Fruit fly (Drosophila melanogaster) whole organism, embryonic: Measurements from ENCODE around the gene CG14787.

Experiments used
- CG10321 ChIP-seq: fragments of 200-800 bp; sonication (Bioruptor generic); IDR thresholded peaks from 2 replicates; pipeline ENCODE4 v1.3.6; 2022; ENCODE audit warnings: missing biosample characterization, missing genetic modification characterization
- CG10366 ChIP-seq: fragments of 200-800 bp; sonication (Bioruptor generic); IDR thresholded peaks from 2 replicates; pipeline ENCODE4 v1.3.6; 2022; ENCODE audit warnings: missing biosample characterization, missing genetic modification characterization
- CG10543 ChIP-seq: fragments of 200-800 bp; sonication (Bioruptor generic); optimal IDR thresholded peaks from 3 replicates; lab custom pipeline; 2017; ENCODE audit warnings: missing biosample characterization, mild to moderate bottlenecking, missing genetic modification characterization, moderate library complexity
- CG12071 ChIP-seq: fragments of 200-800 bp; sonication (Bioruptor generic); optimal IDR thresholded peaks from 3 replicates; lab custom pipeline; 2018; ENCODE audit warnings: missing biosample characterization, mild to moderate bottlenecking, missing genetic modification characterization
- CG12236 ChIP-seq: fragments of 200-800 bp; sonication (Bioruptor generic); optimal IDR thresholded peaks from 2 replicates; lab custom pipeline; 2016; ENCODE audit warnings: missing biosample characterization, missing genetic modification characterization
- CG13424 ChIP-seq: fragments of 200-800 bp; sonication (Bioruptor generic); optimal IDR thresholded peaks from 2 replicates; lab custom pipeline; 2019; ENCODE audit warnings: missing biosample characterization, mild to moderate bottlenecking, missing genetic modification characterization, moderate library complexity
- CG14965 ChIP-seq: fragments of 200-800 bp; sonication (Bioruptor generic); optimal IDR thresholded peaks from 2 replicates; lab custom pipeline; 2016; ENCODE audit warnings: missing biosample characterization, missing genetic modification characterization, borderline replicate concordance
- CG15269 ChIP-seq: fragments of 200-800 bp; sonication (Bioruptor generic); optimal IDR thresholded peaks from 2 replicates; lab custom pipeline; 2018; ENCODE audit warnings: missing biosample characterization, mild to moderate bottlenecking, missing genetic modification characterization, moderate library complexity
- CG15479 ChIP-seq: fragments of 200-800 bp; sonication (Bioruptor generic); optimal IDR thresholded peaks from 3 replicates; lab custom pipeline; 2019; ENCODE audit warnings: missing biosample characterization, mild to moderate bottlenecking, missing genetic modification characterization, moderate library complexity
- CG3065 ChIP-seq: fragments of 200-800 bp; sonication (Bioruptor generic); optimal IDR thresholded peaks from 2 replicates; lab custom pipeline; 2016; ENCODE audit warnings: missing biosample characterization, missing genetic modification characterization
- CG31441 ChIP-seq: fragments of 200-800 bp; sonication (Bioruptor generic); IDR thresholded peaks from 2 replicates; pipeline ENCODE4 v1.3.6; 2022; ENCODE audit warnings: missing biosample characterization, missing genetic modification characterization
- CG34376 ChIP-seq: fragments of 200-800 bp; sonication (Bioruptor generic); optimal IDR thresholded peaks from 2 replicates; lab custom pipeline; 2018; ENCODE audit warnings: missing biosample characterization, mild to moderate bottlenecking, missing genetic modification characterization
- CG6689 ChIP-seq: fragments of 200-800 bp; sonication (Bioruptor generic); IDR thresholded peaks from 2 replicates; pipeline ENCODE4 v1.3.6; 2022; ENCODE audit warnings: missing biosample characterization, missing genetic modification characterization
- CG7271 ChIP-seq: fragments of 200-800 bp; sonication (Bioruptor generic); optimal IDR thresholded peaks from 2 replicates; lab custom pipeline; 2018; ENCODE audit warnings: missing biosample characterization, mild to moderate bottlenecking, missing genetic modification characterization, moderate library complexity
- CkIIα-i1 ChIP-seq: fragments of 200-800 bp; sonication (Bioruptor generic); IDR thresholded peaks from 2 replicates; pipeline ENCODE4 v1.3.6; 2022; ENCODE audit warnings: missing biosample characterization, missing genetic modification characterization
- Doc3 ChIP-seq: fragments of 200-800 bp; sonication (Bioruptor generic); IDR thresholded peaks from 3 replicates; pipeline ENCODE4 v1.3.6; 2022; ENCODE audit warnings: missing biosample characterization, missing genetic modification characterization; ENCODE audit not compliant: partially characterized antibody
- ERR ChIP-seq: fragments of 200-800 bp; sonication (Bioruptor generic); optimal IDR thresholded peaks from 2 replicates; lab custom pipeline; 2016; ENCODE audit warnings: missing biosample characterization, missing genetic modification characterization
- H2.0 ChIP-seq: fragments of 200-800 bp; sonication (Bioruptor generic); IDR thresholded peaks from 2 replicates; pipeline ENCODE4 v1.3.6; 2022; ENCODE audit warnings: missing biosample characterization, missing genetic modification characterization
- Hr51 ChIP-seq, 2 experiments: fragments of 200-800 bp; sonication (Bioruptor generic); optimal IDR thresholded peaks; 2 replicates in 1 of 2; 3 replicates in 1 of 2; lab custom pipeline; 2016 to 2018; ENCODE audit warnings: missing biosample characterization in 2 of 2, missing genetic modification characterization in 2 of 2, mild to moderate bottlenecking in 1 of 2, moderate library complexity in 1 of 2
- Kr ChIP-seq: fragments of 200-800 bp; sonication (Bioruptor generic); optimal IDR thresholded peaks from 2 replicates; lab custom pipeline; 2017; ENCODE audit warnings: missing biosample characterization, mild to moderate bottlenecking, missing genetic modification characterization
- Lpt ChIP-seq: fragments of >200 bp; optimal IDR thresholded peaks from 2 replicates; lab custom pipeline; 2018; ENCODE audit warnings: missing biosample characterization, missing genetic modification characterization
- MBD-R2 ChIP-seq: fragments of 200-800 bp; sonication (Bioruptor generic); IDR thresholded peaks from 2 replicates; pipeline ENCODE4 v1.3.6; 2022; ENCODE audit warnings: missing biosample characterization, missing genetic modification characterization
- MESR4 ChIP-seq: fragments of 200-800 bp; sonication (Bioruptor generic); optimal IDR thresholded peaks from 2 replicates; lab custom pipeline; 2018; ENCODE audit warnings: missing biosample characterization, mild to moderate bottlenecking, missing genetic modification characterization, moderate library complexity
- Max ChIP-seq: fragments of 200-800 bp; sonication (Bioruptor generic); optimal IDR thresholded peaks from 2 replicates; lab custom pipeline; 2016; ENCODE audit warnings: missing biosample characterization, mild to moderate bottlenecking, missing genetic modification characterization
- NFAT ChIP-seq: fragments of 200-800 bp; sonication (Bioruptor generic); IDR thresholded peaks from 2 replicates; pipeline ENCODE4 v1.3.6; 2022; ENCODE audit warnings: missing biosample characterization, missing genetic modification characterization
- Neu2 ChIP-seq: fragments of 200-800 bp; sonication (Bioruptor generic); optimal IDR thresholded peaks from 3 replicates; lab custom pipeline; 2016; ENCODE audit warnings: missing biosample characterization, missing genetic modification characterization, borderline replicate concordance
- Nf-YC ChIP-seq: fragments of 200-800 bp; optimal IDR thresholded peaks from 3 replicates; lab custom pipeline; 2019; ENCODE audit warnings: missing biosample characterization, mild to moderate bottlenecking, missing genetic modification characterization, moderate library complexity
- Optix ChIP-seq: fragments of 200-800 bp; sonication (Bioruptor generic); IDR thresholded peaks from 3 replicates; pipeline ENCODE4 v1.3.6; 2022; ENCODE audit warnings: missing biosample characterization, missing genetic modification characterization
- Ravus ChIP-seq: fragments of 200-800 bp; sonication (Bioruptor generic); IDR thresholded peaks from 2 replicates; pipeline ENCODE4 v1.3.6; 2022; ENCODE audit warnings: missing biosample characterization, missing genetic modification characterization
- Rx ChIP-seq: fragments of 200-800 bp; sonication (Bioruptor generic); IDR thresholded peaks from 2 replicates; pipeline ENCODE4 v1.3.6; 2022; ENCODE audit warnings: missing biosample characterization, missing genetic modification characterization
- Sox100B ChIP-seq: fragments of 200-800 bp; sonication (Bioruptor generic); optimal IDR thresholded peaks from 3 replicates; lab custom pipeline; 2018; ENCODE audit warnings: missing biosample characterization, mild to moderate bottlenecking, missing genetic modification characterization
- Tbp ChIP-seq: fragments of >200 bp; optimal IDR thresholded peaks from 2 replicates; lab custom pipeline; 2018; ENCODE audit warnings: missing biosample characterization, missing genetic modification characterization
- ara ChIP-seq: fragments of 200-800 bp; sonication (Bioruptor generic); IDR thresholded peaks from 2 replicates; pipeline ENCODE4 v1.3.6; 2022; ENCODE audit warnings: missing biosample characterization, missing genetic modification characterization
- ash1 ChIP-seq: fragments of 200-800 bp; sonication (Bioruptor generic); optimal IDR thresholded peaks from 2 replicates; lab custom pipeline; 2018; ENCODE audit warnings: missing biosample characterization, mild to moderate bottlenecking, missing genetic modification characterization
- bbx ChIP-seq: fragments of 200-800 bp; sonication (Bioruptor generic); IDR thresholded peaks from 2 replicates; pipeline ENCODE4 v1.3.6; 2022; ENCODE audit warnings: missing biosample characterization, missing genetic modification characterization; ENCODE audit not compliant: partially characterized antibody
- chif ChIP-seq, 2 experiments: fragments of 200-800 bp; sonication (Bioruptor generic); optimal IDR thresholded peaks; 3 replicates each; lab custom pipeline; 2016; ENCODE audit warnings: missing biosample characterization in 2 of 2, missing genetic modification characterization in 2 of 2
- chinmo ChIP-seq: fragments of 200-800 bp; sonication (Bioruptor generic); IDR thresholded peaks from 4 replicates; pipeline ENCODE4 v1.3.6; 2022; ENCODE audit warnings: missing biosample characterization, missing genetic modification characterization; ENCODE audit not compliant: partially characterized antibody
- disco-r ChIP-seq: fragments of 200-800 bp; sonication (Bioruptor generic); optimal IDR thresholded peaks from 2 replicates; lab custom pipeline; 2016; ENCODE audit warnings: missing biosample characterization, missing genetic modification characterization
- lab ChIP-seq: fragments of 200-800 bp; sonication (Bioruptor generic); optimal IDR thresholded peaks from 3 replicates; lab custom pipeline; 2017; ENCODE audit warnings: missing biosample characterization, missing genetic modification characterization, mild to moderate bottlenecking, moderate library complexity, missing genetic modification reagents
- nom ChIP-seq: fragments of 200-800 bp; sonication (Bioruptor generic); optimal IDR thresholded peaks from 2 replicates; lab custom pipeline; 2017; ENCODE audit warnings: missing biosample characterization, missing genetic modification characterization, mild to moderate bottlenecking, moderate library complexity, missing genetic modification reagents
- pum ChIP-seq: fragments of 200-800 bp; sonication (Bioruptor generic); optimal IDR thresholded peaks from 2 replicates; lab custom pipeline; 2016; ENCODE audit warnings: missing biosample characterization, missing genetic modification characterization
- row ChIP-seq: fragments of 200-800 bp; sonication (Bioruptor generic); IDR thresholded peaks from 3 replicates; pipeline ENCODE4 v1.3.6; 2022; ENCODE audit warnings: missing biosample characterization, missing genetic modification characterization
- sr ChIP-seq: fragments of 200-800 bp; sonication (Bioruptor generic); IDR thresholded peaks from 3 replicates; pipeline ENCODE4 v1.3.6; 2022; ENCODE audit warnings: missing biosample characterization, missing genetic modification characterization
- sug ChIP-seq: fragments of 200-800 bp; optimal IDR thresholded peaks from 2 replicates; lab custom pipeline; 2019; ENCODE audit warnings: missing biosample characterization, mild to moderate bottlenecking, missing genetic modification characterization, moderate library complexity
- tll ChIP-seq, 2 experiments: fragments of 200-800 bp in 1 of 2; fragments of >200 bp in 1 of 2; sonication (Bioruptor generic) in 1 of 2; optimal IDR thresholded peaks; 2 replicates each; lab custom pipeline; 2017 to 2019; ENCODE audit warnings: missing biosample characterization in 2 of 2, missing genetic modification characterization in 2 of 2, mild to moderate bottlenecking in 1 of 2, moderate library complexity in 1 of 2
- usp ChIP-seq: fragments of >200 bp; optimal IDR thresholded peaks from 2 replicates; lab custom pipeline; 2017; ENCODE audit warnings: missing biosample characterization, missing genetic modification characterization
- vnd ChIP-seq: fragments of 200-800 bp; sonication (Bioruptor generic); IDR thresholded peaks from 3 replicates; pipeline ENCODE4 v1.3.6; 2022; ENCODE audit warnings: missing biosample characterization, missing genetic modification characterization; ENCODE audit not compliant: partially characterized antibody

Gene CG14787

dm6 chrX:1480426-1480825 lies 18.9 kb upstream of the CG14787 start:
- TF ChIP-seq CG15479 (GFP tag; lab: Kevin White, UChicago) (peak; percentile 87), CG34376 (GFP tag; lab: Kevin White, UChicago) (peak; percentile 45), sug (tag; lab: Kevin White, UChicago) (peak; percentile 20), CG7271 (tag; lab: Kevin White, UChicago) (no peak), tll (GFP tag; optimal IDR thresholded peaks at IDR 0.05; lab: Kevin White, UChicago) (no peak), nom (GFP tag; lab: Kevin White, UChicago) (peak; percentile 4), usp (no peak), CG10543 (GFP tag; lab: Kevin White, UChicago) (peak; percentile 23)

dm6 chrX:1478276-1479122 lies 17.0 kb upstream of the CG14787 start, which contains the start of gene rush:
TSS of gene rush (plus strand) at chrX:1478552.
- peak; percentile 25 for TF ChIP-seq CG13424 (tag; lab: Kevin White, UChicago)
- 0 out of 2 replicates have a peak, but pooled peaks have one; percentile 12 for TF ChIP-seq CG6689 (GFP tag; lab: Robert Waterston, UW)
- peak; percentile 27 for TF ChIP-seq CG15269 (tag; lab: Kevin White, UChicago)
- TF ChIP-seq CkIIα-i1: no peak
- TF ChIP-seq CG10366 (GFP tag; lab: Robert Waterston, UW): peak; percentile 48
- TF ChIP-seq bbx: no peak
- no peak for TF ChIP-seq Sox100B (GFP tag; lab: Kevin White, UChicago)
- no peak for TF ChIP-seq Lpt (GFP tag; lab: Kevin White, UChicago)
- TF ChIP-seq CG14965 (GFP tag; lab: Kevin White, UChicago): no peak
- peak; percentile 97 for TF ChIP-seq MESR4 (GFP tag; lab: Kevin White, UChicago)
- TF ChIP-seq Nf-YC: no peak
- TF ChIP-seq CG3065: no peak
- TF ChIP-seq Ravus (GFP tag; lab: Robert Waterston, UW): no peak
- TF ChIP-seq disco-r: no peak
- TF ChIP-seq H2.0: peak; percentile 48; the same call in 1 of the 2 replicates
- no peak for TF ChIP-seq CG12236 (GFP tag; lab: Kevin White, UChicago)
- TF ChIP-seq ERR (GFP tag; lab: Kevin White, UChicago): peak; percentile 29
- 0 out of 2 replicates have a peak, but pooled peaks have one; percentile 31 for TF ChIP-seq ara (GFP tag; lab: Robert Waterston, UW)
- peak; percentile 11 for TF ChIP-seq pum (GFP tag; lab: Kevin White, UChicago)
- TF ChIP-seq Hr51 (GFP tag; optimal IDR thresholded peaks at IDR 0.05; lab: Kevin White, UChicago): no peak
- TF ChIP-seq CG10321 (GFP tag; lab: Robert Waterston, UW): peak; percentile 24; the same call in 1 of the 2 replicates
- TF ChIP-seq Max: peak; percentile 6
- TF ChIP-seq NFAT (GFP tag; lab: Robert Waterston, UW): peak; percentile 53; the same call in 1 of the 2 replicates
- TF ChIP-seq sr (GFP tag; lab: Robert Waterston, UW): no peak
- TF ChIP-seq chinmo: no peak
- no peak for TF ChIP-seq Neu2 (GFP tag; lab: Kevin White, UChicago)
- no peak for TF ChIP-seq CG12071 (GFP tag; lab: Kevin White, UChicago)
- peak; percentile 48 for TF ChIP-seq lab (GFP tag; lab: Kevin White, UChicago)
- TF ChIP-seq Kr (GFP tag; lab: Kevin White, UChicago): no peak
- no peak for TF ChIP-seq Tbp (GFP tag; lab: Kevin White, UChicago)
- TF ChIP-seq row (GFP tag; lab: Robert Waterston, UW): peak; percentile 63
- no peak for TF ChIP-seq vnd (GFP tag; lab: Robert Waterston, UW)
- peak; percentile 69 for TF ChIP-seq MBD-R2 (GFP tag; lab: Robert Waterston, UW)
- 0 out of 3 replicates have a peak, but pooled peaks have one; percentile 7 for TF ChIP-seq Optix (GFP tag; lab: Robert Waterston, UW)
- TF ChIP-seq CG31441: peak; percentile 49
- TF ChIP-seq chif (GFP tag; optimal IDR thresholded peaks at IDR 0.05; lab: Kevin White, UChicago): peak in 1 of 2 experiments; percentile 4
- TF ChIP-seq Doc3 (GFP tag; lab: Robert Waterston, UW): no peak
- TF ChIP-seq ash1 (GFP tag; lab: Kevin White, UChicago): no peak
- no peak for TF ChIP-seq Rx (GFP tag; lab: Robert Waterston, UW)
